Worm (Caenorhabditis elegans) whole organism, L1 larva: ENCODE measurements around the gene ZK177.12.

Experiments
- C04F5.9 ChIP-seq: sonication (generic microtip); optimal IDR thresholded peaks from 2 replicates; lab custom pipeline; 2016; ENCODE audit warnings: missing genetic modification characterization, missing compliant biosample characterization
- C16A3.4 ChIP-seq: fragments of 150-350 bp; optimal IDR thresholded peaks from 2 replicates; lab custom pipeline; 2014; ENCODE audit warnings: missing biosample characterization, missing genetic modification characterization
- C34B4.2 ChIP-seq: sonication (generic microtip); optimal IDR thresholded peaks from 2 replicates; lab custom pipeline; 2017; ENCODE audit warnings: mild to moderate bottlenecking, missing genetic modification characterization, missing compliant biosample characterization
- F16B12.6 ChIP-seq: fragments of 150-350 bp; optimal IDR thresholded peaks from 2 replicates; lab custom pipeline; 2014; ENCODE audit warnings: missing biosample characterization, missing genetic modification characterization
- aha-1 ChIP-seq: fragments of 150-350 bp; optimal IDR thresholded peaks from 2 replicates; lab custom pipeline; 2014; ENCODE audit warnings: missing biosample characterization, missing genetic modification characterization
- aly-2 ChIP-seq: fragments of 150-350 bp; optimal IDR thresholded peaks from 2 replicates; lab custom pipeline; 2014; ENCODE audit warnings: missing biosample characterization, missing genetic modification characterization
- ama-1 ChIP-seq: fragments of 150-350 bp; optimal IDR thresholded peaks from 2 replicates; lab custom pipeline; 2014
- blmp-1 ChIP-seq: fragments of 150-350 bp; optimal IDR thresholded peaks from 2 replicates; lab custom pipeline; 2014; ENCODE audit warnings: missing biosample characterization, missing genetic modification characterization
- ceh-63 ChIP-seq: fragments of 200-800 bp; sonication (Bioruptor generic); optimal IDR thresholded peaks from 2 replicates; lab custom pipeline; 2018; ENCODE audit warnings: mild to moderate bottlenecking, missing genetic modification characterization, missing compliant biosample characterization
- ceh-88 ChIP-seq: fragments of 200-800 bp; sonication (Bioruptor generic); IDR thresholded peaks from 2 replicates; pipeline ENCODE4 v1.3.6; 2022; ENCODE audit warnings: missing genetic modification characterization, missing compliant biosample characterization
- dpl-1 ChIP-seq, 3 experiments: fragments of 150-350 bp in 2 of 3; sonication (generic microtip) in 1 of 3; optimal IDR thresholded peaks; 2 replicates each; lab custom pipeline; 2014 to 2017; ENCODE audit warnings: missing biosample characterization in 3 of 3, missing genetic modification characterization in 3 of 3, missing genetic modification reagents in 3 of 3
- efl-1 ChIP-seq, 4 experiments: fragments of 150-350 bp; optimal IDR thresholded peaks in 3 of 4; peaks in 1 of 4; 1 replicate in 1 of 4; 2 replicates in 3 of 4; lab custom pipeline; 2014; ENCODE audit warnings: missing biosample characterization in 2 of 4, missing genetic modification characterization in 2 of 4, missing genetic modification reagents in 2 of 4
- efl-3 ChIP-seq: fragments of 200-800 bp; sonication (Bioruptor generic); optimal IDR thresholded peaks from 2 replicates; lab custom pipeline; 2018; ENCODE audit warnings: mild to moderate bottlenecking, missing genetic modification characterization, missing compliant biosample characterization
- egl-13 ChIP-seq: sonication (generic microtip); optimal IDR thresholded peaks from 2 replicates; lab custom pipeline; 2016; ENCODE audit warnings: missing genotype, missing genetic modification reagents, missing genetic modification characterization, missing compliant biosample characterization
- elt-2 ChIP-seq: sonication (generic microtip); optimal IDR thresholded peaks from 2 replicates; lab custom pipeline; 2016; ENCODE audit warnings: missing genetic modification characterization, mild to moderate bottlenecking, inconsistent platforms, missing compliant biosample characterization, missing genetic modification reagents
- elt-3 ChIP-seq, 6 experiments: fragments of 150-350 bp in 1 of 6; sonication (generic microtip); optimal IDR thresholded peaks; 2 replicates each; lab custom pipeline; 2017 to 2018; ENCODE audit warnings: missing biosample characterization in 6 of 6, missing genetic modification characterization in 6 of 6, inconsistent platforms in 1 of 6
- ets-5 ChIP-seq: fragments of 200-800 bp; sonication (Bioruptor generic); IDR thresholded peaks from 2 replicates; pipeline ENCODE4 v1.3.6; 2022; ENCODE audit warnings: missing genetic modification characterization, missing compliant biosample characterization
- fkh-8 ChIP-seq: sonication (generic microtip); optimal IDR thresholded peaks from 2 replicates; lab custom pipeline; 2016; ENCODE audit warnings: mild to moderate bottlenecking, missing genetic modification characterization, missing compliant biosample characterization
- hpl-2 ChIP-seq: fragments of 150-350 bp; optimal IDR thresholded peaks from 2 replicates; lab custom pipeline; 2014; ENCODE audit warnings: missing biosample characterization, missing genetic modification reagents, missing genetic modification characterization
- isw-1 ChIP-seq: fragments of 200-800 bp; sonication (Bioruptor generic); IDR thresholded peaks from 2 replicates; pipeline ENCODE4 v1.3.6; 2022; ENCODE audit warnings: missing genetic modification characterization, missing compliant biosample characterization
- jun-1 ChIP-seq: fragments of 150-350 bp; optimal IDR thresholded peaks from 2 replicates; lab custom pipeline; 2014; ENCODE audit warnings: missing biosample characterization, missing genetic modification reagents, missing genetic modification characterization
- lin-15B ChIP-seq: fragments of 150-350 bp; sonication (generic microtip); optimal IDR thresholded peaks from 3 replicates; lab custom pipeline; 2014; ENCODE audit warnings: missing biosample characterization, missing genetic modification characterization
- lin-35 ChIP-seq, 2 experiments: fragments of 150-350 bp; optimal IDR thresholded peaks; 2 replicates each; lab custom pipeline; 2014; ENCODE audit warnings: missing biosample characterization in 2 of 2, missing genetic modification characterization in 2 of 2, missing genetic modification reagents in 2 of 2
- mdl-1 ChIP-seq, 2 experiments: fragments of 150-350 bp; optimal IDR thresholded peaks; 2 replicates each; lab custom pipeline; 2014 to 2017; ENCODE audit warnings: missing biosample characterization in 2 of 2, missing genetic modification characterization in 2 of 2, inconsistent platforms in 1 of 2
- mef-2 ChIP-seq: fragments of 150-350 bp; optimal IDR thresholded peaks from 2 replicates; lab custom pipeline; 2014; ENCODE audit warnings: missing biosample characterization, missing genetic modification characterization
- nhr-20 ChIP-seq: sonication (generic microtip); optimal IDR thresholded peaks from 2 replicates; lab custom pipeline; 2016; ENCODE audit warnings: mild to moderate bottlenecking, missing genetic modification characterization, missing compliant biosample characterization
- nhr-237 ChIP-seq: fragments of 150-350 bp; optimal IDR thresholded peaks from 2 replicates; lab custom pipeline; 2014; ENCODE audit warnings: missing biosample characterization, missing genetic modification characterization
- nhr-28 ChIP-seq: fragments of 150-350 bp; optimal IDR thresholded peaks from 2 replicates; lab custom pipeline; 2014; ENCODE audit warnings: missing biosample characterization, missing genetic modification characterization
- nhr-47 ChIP-seq: sonication (generic microtip); optimal IDR thresholded peaks from 2 replicates; lab custom pipeline; 2016; ENCODE audit warnings: mild to moderate bottlenecking, missing genetic modification characterization, moderate library complexity, missing compliant biosample characterization
- nhr-71 ChIP-seq: sonication (generic microtip); optimal IDR thresholded peaks from 2 replicates; lab custom pipeline; 2016; ENCODE audit warnings: mild to moderate bottlenecking, missing genetic modification characterization, moderate library complexity, missing compliant biosample characterization
- pag-3 ChIP-seq: sonication (generic microtip); optimal IDR thresholded peaks from 2 replicates; lab custom pipeline; 2017; ENCODE audit warnings: missing genetic modification characterization, mild to moderate bottlenecking, missing compliant biosample characterization, antibody characterized with exemption, borderline replicate concordance; ENCODE audit not compliant: insufficient read depth
- pax-3 ChIP-seq: fragments of 200-800 bp; sonication (Bioruptor generic); optimal IDR thresholded peaks from 2 replicates; lab custom pipeline; 2018; ENCODE audit warnings: mild to moderate bottlenecking, missing genetic modification characterization, moderate library complexity, missing compliant biosample characterization
- skn-1 ChIP-seq: fragments of 150-350 bp; optimal IDR thresholded peaks from 2 replicates; lab custom pipeline; 2014; ENCODE audit warnings: missing biosample characterization, missing genetic modification characterization
- snpc-4 ChIP-seq: fragments of 150-350 bp; optimal IDR thresholded peaks from 2 replicates; lab custom pipeline; 2014; ENCODE audit warnings: missing biosample characterization, missing genetic modification characterization
- sox-4 ChIP-seq: sonication (generic microtip); optimal IDR thresholded peaks from 2 replicates; lab custom pipeline; 2016; ENCODE audit warnings: missing genetic modification characterization, missing compliant biosample characterization
- unc-130 ChIP-seq: fragments of 150-350 bp; optimal IDR thresholded peaks from 2 replicates; lab custom pipeline; 2017; ENCODE audit warnings: missing biosample characterization, missing genetic modification characterization, inconsistent platforms
- vab-15 ChIP-seq: sonication (generic microtip); optimal IDR thresholded peaks from 2 replicates; lab custom pipeline; 2017; ENCODE audit warnings: missing genotype, mild to moderate bottlenecking, missing genetic modification characterization, missing compliant biosample characterization
- zag-1 ChIP-seq: fragments of 150-350 bp; optimal IDR thresholded peaks from 2 replicates; lab custom pipeline; 2014; ENCODE audit warnings: missing biosample characterization, missing genetic modification characterization
- ztf-11 ChIP-seq, 2 experiments: sonication (generic microtip); optimal IDR thresholded peaks; 2 replicates each; lab custom pipeline; 2016 to 2017; ENCODE audit warnings: missing genetic modification characterization in 2 of 2, missing biosample characterization in 1 of 2, missing compliant biosample characterization in 1 of 2
- ztf-4 ChIP-seq: fragments of 150-350 bp; optimal IDR thresholded peaks from 2 replicates; lab custom pipeline; 2014; ENCODE audit warnings: missing biosample characterization, missing genetic modification characterization

The ZK177.12 gene

DNA sequence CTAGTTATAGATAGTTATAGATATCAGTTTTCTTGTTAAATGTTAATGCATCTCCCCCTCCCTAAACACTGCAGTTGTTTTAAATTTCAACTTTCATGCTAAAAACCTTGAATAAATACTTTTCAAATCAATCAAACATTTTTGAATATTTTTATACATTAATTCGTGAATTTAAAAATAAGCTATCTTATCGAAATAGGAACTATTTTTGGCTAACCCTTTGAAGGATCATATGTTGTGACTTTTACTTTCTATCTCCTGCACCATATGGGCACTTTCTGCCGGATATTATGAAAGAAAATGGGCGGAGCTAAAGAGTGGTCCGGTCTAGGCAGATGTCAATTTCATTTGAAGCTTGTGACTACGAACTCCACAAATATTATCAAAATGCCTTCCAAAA lies 1.1 kb downstream of the ZK177.12 start, which contains the start of gene ZK177.11:
ZK177.11 (plus strand) TSS at position 301 of the 400 bp plus-strand sequence.
- TF ChIP-seq nhr-237 (tag; lab: Kevin White, UChicago), result no peak
- no peak for TF ChIP-seq isw-1
- TF ChIP-seq pag-3 (tag; lab: Kevin White, UChicago), result no peak
- no peak for TF ChIP-seq efl-3 (GFP tag; lab: Kevin White, UChicago)
- TF ChIP-seq skn-1, result no peak
- TF ChIP-seq elt-3 (tag; optimal IDR thresholded peaks at IDR 0.05; lab: Kevin White, UChicago), result no peak
- no peak for TF ChIP-seq egl-13 (tag; lab: Kevin White, UChicago)
- TF ChIP-seq F16B12.6 (tag; lab: Kevin White, UChicago), result no peak
- TF ChIP-seq ama-1, result no peak
- TF ChIP-seq nhr-28 (tag; lab: Kevin White, UChicago), result no peak
- no peak for TF ChIP-seq ceh-88 (GFP tag; lab: Robert Waterston, UW)
- TF ChIP-seq sox-4 (tag; lab: Kevin White, UChicago), result no peak
- TF ChIP-seq ceh-63, result no peak
- no peak for TF ChIP-seq efl-1 (optimal IDR thresholded peaks at IDR 0.05; lab: Kevin White, UChicago)
- no peak for TF ChIP-seq efl-1 (GFP tag; optimal IDR thresholded peaks at IDR 0.05 in 1 of 2; lab: Kevin White, UChicago)
- TF ChIP-seq hpl-2, result no peak
- TF ChIP-seq nhr-47 (tag; lab: Kevin White, UChicago), result no peak
- no peak for TF ChIP-seq mef-2

ce11 chrII:5525297-5525696 lies 3.8 kb downstream of the ZK177.12 start, which contains the start of gene tbx-35:
TSS of gene tbx-35 (minus strand) at chrII:5525397.
- TF ChIP-seq lin-35 (GFP tag; optimal IDR thresholded peaks at IDR 0.05; lab: Kevin White, UChicago), result no peak
- no peak for TF ChIP-seq C16A3.4
- TF ChIP-seq aly-2 (tag; lab: Kevin White, UChicago), result no peak
- no peak for TF ChIP-seq lin-15B (tag; lab: Kevin White, UChicago)
- no peak for TF ChIP-seq egl-13 (tag; lab: Kevin White, UChicago)
- no peak for TF ChIP-seq dpl-1 (GFP tag; optimal IDR thresholded peaks at IDR 0.05; lab: Kevin White, UChicago)
- TF ChIP-seq fkh-8, result no peak
- TF ChIP-seq C04F5.9 (tag; lab: Kevin White, UChicago), result no peak
- no peak for TF ChIP-seq zag-1 (tag; lab: Kevin White, UChicago)
- TF ChIP-seq vab-15, result no peak
- TF ChIP-seq C34B4.2 (tag; lab: Kevin White, UChicago), result no peak
- no peak for TF ChIP-seq snpc-4 (tag; lab: Kevin White, UChicago)
- no peak for TF ChIP-seq F16B12.6 (tag; lab: Kevin White, UChicago)
- TF ChIP-seq efl-1 (optimal IDR thresholded peaks at IDR 0.05; lab: Kevin White, UChicago), result no peak
- TF ChIP-seq efl-1 (GFP tag; optimal IDR thresholded peaks at IDR 0.05 in 1 of 2; lab: Kevin White, UChicago), result no peak

ce11 chrII:5527841-5528240 lies 6.3 kb downstream of the ZK177.12 start, which contains the start of gene ZK177.1:
TSS of gene ZK177.1 (plus strand) at chrII:5528141.
- TF ChIP-seq ztf-4, result no peak
- no peak for TF ChIP-seq elt-2 (tag; lab: Kevin White, UChicago)
- TF ChIP-seq nhr-237 (tag; lab: Kevin White, UChicago), result no peak
- no peak for TF ChIP-seq aha-1
- TF ChIP-seq ztf-11 (tag; optimal IDR thresholded peaks at IDR 0.05; lab: Kevin White, UChicago), result no peak

- TF ChIP-seq aha-1, result no peak
- no peak for TF ChIP-seq nhr-71
- no peak for TF ChIP-seq elt-2 (tag; lab: Kevin White, UChicago)
- TF ChIP-seq mdl-1 (tag; optimal IDR thresholded peaks at IDR 0.05; lab: Kevin White, UChicago), result no peak
- TF ChIP-seq unc-130, result no peak
- no peak for TF ChIP-seq pax-3 (tag; lab: Kevin White, UChicago)
- TF ChIP-seq ets-5 (GFP tag; lab: Robert Waterston, UW), result no peak
- no peak for TF ChIP-seq blmp-1 (tag; lab: Kevin White, UChicago)
- no peak for TF ChIP-seq efl-3 (GFP tag; lab: Kevin White, UChicago)
- TF ChIP-seq hpl-2, result no peak
- TF ChIP-seq nhr-20, result no peak
- TF ChIP-seq jun-1 (tag; lab: Kevin White, UChicago), result no peak
These were observed 10.4 kb downstream of the ZK177.12 start, which contains the start of gene C17C3.9 for ce11 chrII:5531855-5532328. TSS of gene C17C3.9 (minus strand) at chrII:5532278.
